Worm (Caenorhabditis elegans) whole organism, late embryonic: Measurements from ENCODE around the gene cav-2.

ENCODE experiments used
- C38D4.7 ChIP-seq: fragments of 200-800 bp; sonication (Bioruptor generic); optimal IDR thresholded peaks from 2 replicates; lab custom pipeline; 2018; ENCODE audit warnings: mild to moderate bottlenecking, missing genetic modification characterization, moderate library complexity, missing compliant biosample characterization
- F13H6.1 ChIP-seq: sonication (generic microtip); optimal IDR thresholded peaks from 2 replicates; lab custom pipeline; 2016; ENCODE audit warnings: missing genetic modification characterization, missing compliant biosample characterization
- ama-1 ChIP-seq: fragments of 150-350 bp; optimal IDR thresholded peaks from 2 replicates; lab custom pipeline; 2014
- elt-2 ChIP-seq: sonication (generic microtip); optimal IDR thresholded peaks from 2 replicates; lab custom pipeline; 2016; ENCODE audit warnings: missing genetic modification reagents, missing genetic modification characterization, missing compliant biosample characterization
- ets-4 ChIP-seq: sonication (generic microtip); optimal IDR thresholded peaks from 2 replicates; lab custom pipeline; 2016; ENCODE audit warnings: missing genetic modification characterization, missing compliant biosample characterization
- lin-11 ChIP-seq: fragments of 200-800 bp; sonication (Bioruptor generic); optimal IDR thresholded peaks from 2 replicates; lab custom pipeline; 2018; ENCODE audit warnings: mild to moderate bottlenecking, missing genetic modification characterization, missing compliant biosample characterization
- nhr-232 ChIP-seq: sonication (generic microtip); optimal IDR thresholded peaks from 2 replicates; lab custom pipeline; 2016; ENCODE audit warnings: missing genetic modification characterization, missing compliant biosample characterization
- pha-2 ChIP-seq: sonication (generic microtip); optimal IDR thresholded peaks from 2 replicates; lab custom pipeline; 2017; ENCODE audit warnings: mild to moderate bottlenecking, missing genetic modification characterization, missing compliant biosample characterization
- pha-4 ChIP-seq: fragments of 150-350 bp; optimal IDR thresholded peaks from 2 replicates; lab custom pipeline; 2018; ENCODE audit warnings: missing biosample characterization, missing genetic modification reagents, missing genetic modification characterization
- pros-1 ChIP-seq: fragments of 150-350 bp; optimal IDR thresholded peaks from 2 replicates; lab custom pipeline; 2014; ENCODE audit warnings: missing biosample characterization, missing genetic modification reagents, missing genetic modification characterization

- no peak for TF ChIP-seq elt-2 (tag; lab: Kevin White, UChicago)
- no peak for TF ChIP-seq lin-11 (tag; lab: Kevin White, UChicago)
- no peak for TF ChIP-seq C38D4.7 (GFP tag; lab: Kevin White, UChicago)
- no peak for TF ChIP-seq ama-1 (lab: Kevin White, UChicago)
- TF ChIP-seq pha-2 (tag; lab: Kevin White, UChicago) = no peak
- no peak for TF ChIP-seq nhr-232
- no peak for TF ChIP-seq ets-4 (tag; lab: Kevin White, UChicago)
- TF ChIP-seq pros-1 (tag; lab: Kevin White, UChicago) = no peak
- TF ChIP-seq pha-4 = no peak
- no peak for TF ChIP-seq F13H6.1 (tag; lab: Kevin White, UChicago)
Measured at ce11 chrV:13608486-13608885, 51.6 kb downstream of the cav-2 start.
